Fruit fly (Drosophila melanogaster) Kc167 (cell line): ENCODE results near the gene CG12438.

ENCODE experiments used
- Myc ChIP-seq: fragments of >200 bp; optimal IDR thresholded peaks from 2 replicates; lab custom pipeline; 2017; ENCODE audit warnings: missing external identifiers
- insv ChIP-seq: fragments of >200 bp; optimal IDR thresholded peaks from 3 replicates; lab custom pipeline; 2018; ENCODE audit warnings: missing external identifiers
- psq ChIP-seq: fragments of >200 bp; optimal IDR thresholded peaks from 2 replicates; lab custom pipeline; 2017; ENCODE audit warnings: missing external identifiers
- ttk ChIP-seq: sonication (Bioruptor generic); optimal IDR thresholded peaks from 2 replicates; lab custom pipeline; 2017; ENCODE audit warnings: missing external identifiers

- TF ChIP-seq insv (lab: Kevin White, UChicago) (no peak), psq (lab: Kevin White, UChicago) (no peak), Myc (lab: Kevin White, UChicago) (no peak), ttk (lab: Kevin White, UChicago) (no peak)
Measured at dm6 chr2L:8707522-8707921, 44.6 kb upstream of the CG12438 start.
